Worm (Caenorhabditis elegans) whole organism, mixed stage, embryonic: Measurements from ENCODE around the gene ceh-20.

Experiments used
- M03D4.4 ChIP-seq: sonication (generic microtip); optimal IDR thresholded peaks from 2 replicates; lab custom pipeline; 2017; ENCODE audit warnings: mild to moderate bottlenecking, missing genetic modification characterization, missing compliant biosample characterization
- bed-3 ChIP-seq: fragments of 200-800 bp; sonication (Bioruptor generic); optimal IDR thresholded peaks from 3 replicates; lab custom pipeline; 2018; ENCODE audit warnings: mild to moderate bottlenecking, missing genetic modification characterization, moderate library complexity, missing compliant biosample characterization
- blmp-1 ChIP-seq: fragments of 150-350 bp; optimal IDR thresholded peaks from 2 replicates; lab custom pipeline; 2014; ENCODE audit warnings: missing biosample characterization, missing genetic modification characterization
- ceh-39 ChIP-seq: fragments of 150-350 bp; optimal IDR thresholded peaks from 2 replicates; lab custom pipeline; 2014; ENCODE audit warnings: missing biosample characterization, missing genetic modification characterization
- ceh-43 ChIP-seq: fragments of 200-800 bp; sonication (Bioruptor generic); optimal IDR thresholded peaks from 2 replicates; lab custom pipeline; 2018; ENCODE audit warnings: mild to moderate bottlenecking, missing genetic modification characterization, moderate library complexity, missing compliant biosample characterization
- ceh-83 ChIP-seq: fragments of 200-800 bp; sonication (Bioruptor generic); optimal IDR thresholded peaks from 2 replicates; lab custom pipeline; 2018; ENCODE audit warnings: mild to moderate bottlenecking, missing genetic modification characterization, missing compliant biosample characterization
- ces-1 ChIP-seq: fragments of 150-350 bp; optimal IDR thresholded peaks from 2 replicates; lab custom pipeline; 2014; ENCODE audit warnings: missing biosample characterization, missing genetic modification reagents, missing genetic modification characterization
- cnd-1 ChIP-seq: fragments of 200-800 bp; sonication (Bioruptor generic); optimal IDR thresholded peaks from 2 replicates; lab custom pipeline; 2018; ENCODE audit warnings: mild to moderate bottlenecking, missing genetic modification characterization, missing compliant biosample characterization
- drap-1 ChIP-seq: fragments of 200-800 bp; sonication (Bioruptor generic); optimal IDR thresholded peaks from 3 replicates; lab custom pipeline; 2018; ENCODE audit warnings: mild to moderate bottlenecking, missing genetic modification characterization, missing compliant biosample characterization
- elt-1 ChIP-seq: sonication (generic microtip); optimal IDR thresholded peaks from 2 replicates; lab custom pipeline; 2017; ENCODE audit warnings: missing genetic modification characterization, mild to moderate bottlenecking, missing compliant biosample characterization, antibody characterized with exemption, moderate library complexity, borderline replicate concordance; ENCODE audit not compliant: insufficient read depth
- elt-3 ChIP-seq: fragments of 150-350 bp; optimal IDR thresholded peaks from 2 replicates; lab custom pipeline; 2014; ENCODE audit warnings: missing biosample characterization, missing genetic modification characterization
- flh-1 ChIP-seq: fragments of 200-800 bp; sonication (Bioruptor generic); optimal IDR thresholded peaks from 2 replicates; lab custom pipeline; 2018; ENCODE audit warnings: mild to moderate bottlenecking, missing genetic modification characterization, moderate library complexity, missing compliant biosample characterization
- ham-2 ChIP-seq: fragments of 200-800 bp; sonication (Bioruptor generic); optimal IDR thresholded peaks from 2 replicates; lab custom pipeline; 2018; ENCODE audit warnings: mild to moderate bottlenecking, missing genetic modification characterization, missing compliant biosample characterization
- hlh-1 ChIP-seq: fragments of 150-350 bp; optimal IDR thresholded peaks from 2 replicates; lab custom pipeline; 2014; ENCODE audit warnings: missing biosample characterization, missing genetic modification reagents, missing genetic modification characterization
- lin-13 ChIP-seq: fragments of 150-350 bp; optimal IDR thresholded peaks from 2 replicates; lab custom pipeline; 2014; ENCODE audit warnings: missing biosample characterization, missing genetic modification characterization
- lin-32 ChIP-seq: fragments of 200-800 bp; sonication (Bioruptor generic); optimal IDR thresholded peaks from 2 replicates; lab custom pipeline; 2018; ENCODE audit warnings: mild to moderate bottlenecking, missing genetic modification characterization, missing compliant biosample characterization
- lsy-2 ChIP-seq: fragments of 150-350 bp; optimal IDR thresholded peaks from 2 replicates; lab custom pipeline; 2014; ENCODE audit warnings: missing biosample characterization, missing genetic modification characterization
- mab-5 ChIP-seq: fragments of 150-350 bp; optimal IDR thresholded peaks from 2 replicates; lab custom pipeline; 2014; ENCODE audit warnings: missing biosample characterization, missing genetic modification characterization
- mep-1 ChIP-seq: fragments of 150-350 bp; optimal IDR thresholded peaks from 2 replicates; lab custom pipeline; 2017; ENCODE audit warnings: missing biosample characterization, missing genetic modification reagents, missing genetic modification characterization, inconsistent platforms
- mls-2 ChIP-seq: sonication (generic microtip); optimal IDR thresholded peaks from 2 replicates; lab custom pipeline; 2016; ENCODE audit warnings: mild to moderate bottlenecking, missing genetic modification characterization, moderate library complexity, missing compliant biosample characterization
- nhr-12 ChIP-seq: fragments of 150-350 bp; optimal IDR thresholded peaks from 2 replicates; lab custom pipeline; 2014; ENCODE audit warnings: missing biosample characterization, missing genetic modification characterization
- nhr-2 ChIP-seq: fragments of 150-350 bp; optimal IDR thresholded peaks from 2 replicates; lab custom pipeline; 2014; ENCODE audit warnings: missing biosample characterization, missing genetic modification characterization
- nhr-28 ChIP-seq: fragments of 150-350 bp; optimal IDR thresholded peaks from 2 replicates; lab custom pipeline; 2014; ENCODE audit warnings: missing biosample characterization, missing genetic modification characterization
- nhr-76 ChIP-seq: sonication (generic microtip); optimal IDR thresholded peaks from 2 replicates; lab custom pipeline; 2017; ENCODE audit warnings: missing biosample characterization, missing genetic modification characterization
- pha-4 ChIP-seq: fragments of 150-350 bp; optimal IDR thresholded peaks from 2 replicates; lab custom pipeline; 2018; ENCODE audit warnings: missing biosample characterization, missing genetic modification reagents, missing genetic modification characterization
- snpc-4 ChIP-seq: fragments of 150-350 bp; optimal IDR thresholded peaks from 2 replicates; lab custom pipeline; 2014; ENCODE audit warnings: missing biosample characterization, missing genetic modification characterization
- sptf-1 ChIP-seq: sonication (generic microtip); optimal IDR thresholded peaks from 2 replicates; lab custom pipeline; 2017; ENCODE audit warnings: mild to moderate bottlenecking, missing genetic modification characterization, moderate library complexity, missing compliant biosample characterization
- tbx-8 ChIP-seq: fragments of 200-800 bp; sonication (Bioruptor generic); optimal IDR thresholded peaks from 2 replicates; lab custom pipeline; 2018; ENCODE audit warnings: mild to moderate bottlenecking, missing genetic modification characterization, moderate library complexity, missing compliant biosample characterization
- unc-120 ChIP-seq: sonication (generic microtip); optimal IDR thresholded peaks from 2 replicates; lab custom pipeline; 2017; ENCODE audit warnings: missing genetic modification characterization, missing compliant biosample characterization; ENCODE audit not compliant: poor library complexity, severe bottlenecking
- unc-39 ChIP-seq: fragments of 150-350 bp; optimal IDR thresholded peaks from 2 replicates; lab custom pipeline; 2014; ENCODE audit warnings: missing biosample characterization, missing genetic modification characterization
- unc-62 ChIP-seq: fragments of 150-350 bp; optimal IDR thresholded peaks from 2 replicates; lab custom pipeline; 2014; ENCODE audit warnings: missing biosample characterization, missing genetic modification reagents, missing genetic modification characterization
- zip-8 ChIP-seq: fragments of 150-350 bp; optimal IDR thresholded peaks from 2 replicates; lab custom pipeline; 2014; ENCODE audit warnings: missing biosample characterization, missing genetic modification characterization
- ztf-11 ChIP-seq: fragments of 150-350 bp; optimal IDR thresholded peaks from 2 replicates; lab custom pipeline; 2014; ENCODE audit warnings: missing biosample characterization, missing genetic modification characterization

ceh-20 gene

ce11 chrIII:6981989-6982553, 2.4 kb downstream of the ceh-20 start, which contains the start of gene F31E3.6:
F31E3.6 (plus strand) TSS chrIII:6982081.
- peak; percentile 35 for TF ChIP-seq lsy-2

ce11 chrIII:6988060-6988459, 8.4 kb downstream of the ceh-20 start:
- TF ChIP-seq hlh-1 (tag; lab: Kevin White, UChicago) (peak; percentile 52), lin-13 (tag; lab: Kevin White, UChicago) (no peak), tbx-8 (GFP tag; lab: Kevin White, UChicago) (no peak), mep-1 (no peak), bed-3 (no peak), elt-3 (tag; lab: Kevin White, UChicago) (no peak), sptf-1 (no peak), ztf-11 (tag; lab: Kevin White, UChicago) (no peak), M03D4.4 (no peak), ces-1 (no peak), nhr-28 (tag; lab: Kevin White, UChicago) (no peak), unc-62 (GFP tag; lab: Kevin White, UChicago) (peak; percentile 50)

DNA sequence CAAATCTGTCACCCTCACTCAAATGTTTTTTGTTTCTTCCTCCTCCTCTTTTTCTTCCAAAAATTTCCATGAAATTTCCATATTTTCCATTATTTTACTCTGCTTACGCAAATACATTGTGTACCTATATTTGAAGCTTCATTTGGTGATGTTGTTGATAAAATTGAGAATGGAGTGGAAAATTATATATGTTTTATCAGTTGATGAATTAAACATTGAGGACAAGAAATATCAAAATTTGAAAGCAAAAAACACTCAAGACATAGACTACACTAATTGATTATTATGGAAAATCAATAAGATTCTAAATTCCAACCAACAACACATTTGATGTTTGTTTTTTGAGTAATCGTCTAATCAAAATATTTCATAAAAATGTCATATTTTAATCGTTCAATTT, 9.5 kb downstream of the ceh-20 start:
- no peak for TF ChIP-seq unc-62 (GFP tag; lab: Kevin White, UChicago)
- TF ChIP-seq tbx-8 (GFP tag; lab: Kevin White, UChicago) = no peak
- TF ChIP-seq bed-3 = no peak
- no peak for TF ChIP-seq ceh-83
- TF ChIP-seq ceh-43 (GFP tag; lab: Kevin White, UChicago) = no peak
- TF ChIP-seq pha-4 (tag; lab: Kevin White, UChicago) = no peak
- TF ChIP-seq ham-2 (GFP tag; lab: Kevin White, UChicago) = no peak
- no peak for TF ChIP-seq nhr-28 (tag; lab: Kevin White, UChicago)
- no peak for TF ChIP-seq zip-8 (tag; lab: Kevin White, UChicago)
- no peak for TF ChIP-seq drap-1 (GFP tag; lab: Kevin White, UChicago)
- no peak for TF ChIP-seq blmp-1 (tag; lab: Kevin White, UChicago)
- no peak for TF ChIP-seq lin-13 (tag; lab: Kevin White, UChicago)
- no peak for TF ChIP-seq ces-1
- no peak for TF ChIP-seq M03D4.4
- TF ChIP-seq lsy-2 = no peak
- no peak for TF ChIP-seq unc-120

DNA sequence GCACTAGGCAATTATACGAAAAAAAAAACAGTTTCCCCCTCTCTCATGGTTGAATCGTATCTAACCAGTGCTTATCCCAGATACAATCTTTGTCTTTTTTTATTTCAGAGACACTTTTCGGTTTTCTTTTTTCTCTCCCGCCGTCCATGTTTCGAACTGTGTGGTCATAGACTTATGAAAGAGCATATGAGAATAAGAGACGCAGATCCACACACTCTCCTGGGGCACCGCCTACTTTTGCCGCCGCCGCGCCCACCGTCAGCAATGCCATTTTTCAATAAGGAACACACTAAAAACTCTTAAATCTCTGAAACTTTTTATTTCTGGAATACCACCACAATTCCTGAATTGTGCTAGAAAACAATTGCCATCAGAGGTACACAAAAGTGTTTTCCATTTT, 10.2 kb downstream of the ceh-20 start, which contains the start of gene prk-1:
Gene prk-1 (plus strand): TSS at position 269 of the 400 bp plus-strand sequence.
- TF ChIP-seq tbx-8 (GFP tag; lab: Kevin White, UChicago) (no peak), nhr-2 (tag; lab: Kevin White, UChicago) (no peak), unc-62 (GFP tag; lab: Kevin White, UChicago) (no peak), lin-13 (tag; lab: Kevin White, UChicago) (no peak), ceh-43 (GFP tag; lab: Kevin White, UChicago) (no peak), nhr-76 (no peak), elt-1 (tag; lab: Kevin White, UChicago) (no peak), elt-3 (tag; lab: Kevin White, UChicago) (no peak), snpc-4 (tag; lab: Kevin White, UChicago) (no peak), ceh-39 (tag; lab: Kevin White, UChicago) (no peak)
- TF ChIP-seq, all 35 proteins: peak for 0

- TF ChIP-seq drap-1 (GFP tag; lab: Kevin White, UChicago) (no peak), flh-1 (no peak), ceh-83 (no peak)
Observed at ce11 chrIII:6991465-6991864, 11.8 kb downstream of the ceh-20 start.

DNA sequence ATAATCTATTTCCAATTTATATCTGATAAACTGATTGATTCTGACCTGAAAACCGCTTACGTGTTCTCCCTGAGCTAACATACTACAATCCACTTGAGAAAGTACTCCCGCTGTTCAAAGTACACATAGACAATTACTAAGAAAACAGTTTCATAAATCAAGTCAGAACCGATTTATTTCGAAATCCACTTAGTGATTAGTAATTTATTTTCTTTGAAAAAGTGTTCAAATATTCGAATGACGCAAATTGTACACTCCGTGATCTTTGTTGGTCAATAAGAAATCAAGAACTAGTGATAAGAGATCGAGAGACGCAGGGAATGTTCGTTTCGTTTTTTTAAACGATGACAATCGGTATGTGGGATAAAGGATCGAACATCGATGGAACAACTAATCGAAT, 12.8 kb downstream of the ceh-20 start:
- no peak for TF ChIP-seq ham-2 (GFP tag; lab: Kevin White, UChicago)
- TF ChIP-seq lsy-2 = no peak
- no peak for TF ChIP-seq ceh-83
- no peak for TF ChIP-seq unc-39
- TF ChIP-seq, all 35 proteins: peak for 0

DNA sequence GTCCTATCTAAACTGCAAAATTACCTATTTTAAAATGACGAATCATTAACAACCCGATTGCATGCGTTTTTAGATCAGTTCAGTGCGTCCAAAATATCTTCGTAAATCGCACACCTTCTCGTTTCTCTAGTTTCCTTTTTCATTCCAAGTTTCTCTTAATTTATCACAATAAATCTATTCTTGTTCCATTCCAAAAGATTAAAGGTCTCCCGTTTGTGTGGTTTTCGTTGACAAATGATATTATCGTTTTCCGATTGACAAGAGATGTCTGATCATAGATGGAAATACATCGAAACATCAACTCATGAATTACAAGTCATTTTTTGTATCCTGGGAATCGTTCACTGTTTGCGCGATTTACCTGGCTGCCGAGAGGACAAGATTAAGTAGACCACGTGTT, 13.5 kb downstream of the ceh-20 start:
- TF ChIP-seq sptf-1 (no peak), drap-1 (GFP tag; lab: Kevin White, UChicago) (no peak), nhr-12 (tag; lab: Kevin White, UChicago) (no peak), elt-3 (tag; lab: Kevin White, UChicago) (no peak), hlh-1 (tag; lab: Kevin White, UChicago) (no peak), mls-2 (tag; lab: Kevin White, UChicago) (no peak), ceh-83 (no peak), zip-8 (tag; lab: Kevin White, UChicago) (no peak), lsy-2 (no peak), cnd-1 (tag; lab: Kevin White, UChicago) (no peak), bed-3 (no peak), M03D4.4 (no peak), pha-4 (tag; lab: Kevin White, UChicago) (no peak), lin-32 (GFP tag; lab: Kevin White, UChicago) (no peak), mab-5 (tag; lab: Kevin White, UChicago) (no peak)
